Fruit fly (Drosophila melanogaster) whole organism, embryonic: ENCODE results near the gene Tengl3.
A peak's percentile ranks its signal among the peaks of the same experiment; 100 is the strongest.

Experiments used
- CG10462 ChIP-seq: fragments of 200-800 bp; sonication (Bioruptor generic); optimal IDR thresholded peaks from 2 replicates; lab custom pipeline; 2016; ENCODE audit warnings: missing biosample characterization, missing genetic modification characterization
- CG11093 ChIP-seq: fragments of 200-800 bp; sonication (Bioruptor generic); IDR thresholded peaks from 3 replicates; pipeline ENCODE4 v1.3.6; 2022; ENCODE audit warnings: missing biosample characterization, missing genetic modification characterization
- CG12769 ChIP-seq: fragments of 200-800 bp; sonication (Bioruptor generic); optimal IDR thresholded peaks from 2 replicates; lab custom pipeline; 2019; ENCODE audit warnings: missing biosample characterization, mild to moderate bottlenecking, missing genetic modification characterization, moderate library complexity
- CG12942 ChIP-seq: fragments of 200-800 bp; sonication (Bioruptor generic); optimal IDR thresholded peaks from 3 replicates; lab custom pipeline; 2016; ENCODE audit warnings: missing biosample characterization, missing genetic modification characterization
- CG1602 ChIP-seq: fragments of 200-800 bp; sonication (Bioruptor generic); optimal IDR thresholded peaks from 3 replicates; lab custom pipeline; 2016; ENCODE audit warnings: missing biosample characterization, missing genetic modification characterization
- CG16863 ChIP-seq: fragments of 200-800 bp; sonication (Bioruptor generic); optimal IDR thresholded peaks from 3 replicates; lab custom pipeline; 2016; ENCODE audit warnings: missing biosample characterization, missing genetic modification characterization
- CG17361 ChIP-seq: fragments of 200-800 bp; sonication (Bioruptor generic); IDR thresholded peaks from 3 replicates; pipeline ENCODE4 v1.3.6; 2022; ENCODE audit warnings: missing biosample characterization, missing genetic modification characterization
- CG2199 ChIP-seq: fragments of 200-800 bp; sonication (Bioruptor generic); IDR thresholded peaks from 3 replicates; pipeline ENCODE4 v1.3.6; 2022; ENCODE audit warnings: missing biosample characterization, missing genetic modification characterization
- CG2875 ChIP-seq: fragments of 200-800 bp; sonication (Bioruptor generic); optimal IDR thresholded peaks from 2 replicates; lab custom pipeline; 2017; ENCODE audit warnings: missing biosample characterization, mild to moderate bottlenecking, missing genetic modification characterization, missing genetic modification reagents
- CG3407 ChIP-seq: fragments of 200-800 bp; sonication (Bioruptor generic); optimal IDR thresholded peaks from 2 replicates; lab custom pipeline; 2018; ENCODE audit warnings: missing biosample characterization, mild to moderate bottlenecking, missing genetic modification characterization
- CG4282 ChIP-seq: fragments of 200-800 bp; sonication (Bioruptor generic); optimal IDR thresholded peaks from 2 replicates; lab custom pipeline; 2016; ENCODE audit warnings: missing biosample characterization, missing genetic modification characterization
- CG4617 ChIP-seq: fragments of 200-800 bp; sonication (Bioruptor generic); optimal IDR thresholded peaks from 3 replicates; lab custom pipeline; 2016; ENCODE audit warnings: missing biosample characterization, missing genetic modification characterization, borderline replicate concordance
- CG4730 ChIP-seq: fragments of 200-800 bp; sonication (Bioruptor generic); IDR thresholded peaks from 2 replicates; pipeline ENCODE4 v1.3.6; 2022; ENCODE audit warnings: missing biosample characterization, missing genetic modification characterization
- CG6683 ChIP-seq: fragments of 200-800 bp; sonication (Bioruptor generic); optimal IDR thresholded peaks from 2 replicates; lab custom pipeline; 2017; ENCODE audit warnings: missing biosample characterization, mild to moderate bottlenecking, missing genetic modification characterization, missing genetic modification reagents
- CG7928 ChIP-seq: fragments of 200-800 bp; sonication (Bioruptor generic); optimal IDR thresholded peaks from 2 replicates; lab custom pipeline; 2017; ENCODE audit warnings: missing biosample characterization, mild to moderate bottlenecking, missing genetic modification characterization
- CG8388 ChIP-seq: fragments of 200-800 bp; sonication (Bioruptor generic); optimal IDR thresholded peaks from 2 replicates; lab custom pipeline; 2019; ENCODE audit warnings: missing biosample characterization, mild to moderate bottlenecking, missing genetic modification characterization, moderate library complexity
- CHES-1-like ChIP-seq: fragments of 200-800 bp; sonication (Bioruptor generic); optimal IDR thresholded peaks from 2 replicates; lab custom pipeline; 2016; ENCODE audit warnings: missing biosample characterization, missing genetic modification characterization
- Fer2 ChIP-seq: fragments of 200-800 bp; sonication (Bioruptor generic); optimal IDR thresholded peaks from 2 replicates; lab custom pipeline; 2018; ENCODE audit warnings: missing biosample characterization, mild to moderate bottlenecking, missing genetic modification characterization, moderate library complexity
- Hand ChIP-seq: fragments of 200-800 bp; sonication (Bioruptor generic); optimal IDR thresholded peaks from 2 replicates; lab custom pipeline; 2017; ENCODE audit warnings: mild to moderate bottlenecking, missing biosample characterization, missing genetic modification reagents, missing genetic modification characterization
- Lhr ChIP-seq: fragments of 200-800 bp; sonication (Bioruptor generic); optimal IDR thresholded peaks from 3 replicates; lab custom pipeline; 2017; ENCODE audit warnings: mild to moderate bottlenecking, missing biosample characterization, missing genetic modification reagents, missing genetic modification characterization
- MBD-R2 ChIP-seq: fragments of 200-800 bp; sonication (Bioruptor generic); IDR thresholded peaks from 2 replicates; pipeline ENCODE4 v1.3.6; 2022; ENCODE audit warnings: missing biosample characterization, missing genetic modification characterization
- Max ChIP-seq: fragments of 200-800 bp; sonication (Bioruptor generic); optimal IDR thresholded peaks from 2 replicates; lab custom pipeline; 2016; ENCODE audit warnings: missing biosample characterization, mild to moderate bottlenecking, missing genetic modification characterization
- Optix ChIP-seq: fragments of 200-800 bp; sonication (Bioruptor generic); IDR thresholded peaks from 3 replicates; pipeline ENCODE4 v1.3.6; 2022; ENCODE audit warnings: missing biosample characterization, missing genetic modification characterization
- Ptx1 ChIP-seq: fragments of 200-800 bp; sonication (Bioruptor generic); IDR thresholded peaks from 2 replicates; pipeline ENCODE4 v1.3.6; 2022; ENCODE audit warnings: missing biosample characterization, missing genetic modification characterization
- Usf ChIP-seq: fragments of 200-800 bp; sonication (Bioruptor generic); optimal IDR thresholded peaks from 2 replicates; lab custom pipeline; 2017; ENCODE audit warnings: missing genotype, missing biosample characterization, missing genetic modification characterization
- YL-1 ChIP-seq: fragments of 200-800 bp; sonication (Bioruptor generic); optimal IDR thresholded peaks from 3 replicates; lab custom pipeline; 2017; ENCODE audit warnings: missing biosample characterization, mild to moderate bottlenecking, missing genetic modification characterization
- ac ChIP-seq: fragments of 200-800 bp; sonication (Bioruptor generic); optimal IDR thresholded peaks from 3 replicates; lab custom pipeline; 2017; ENCODE audit warnings: missing biosample characterization, mild to moderate bottlenecking, missing genetic modification characterization
- aop ChIP-seq: fragments of 200-800 bp; sonication (Bioruptor generic); IDR thresholded peaks from 2 replicates; pipeline ENCODE4 v1.3.6; 2022; ENCODE audit warnings: missing biosample characterization, missing genetic modification characterization
- cas ChIP-seq: fragments of 200-800 bp; sonication (Bioruptor generic); IDR thresholded peaks from 2 replicates; pipeline ENCODE4 v1.3.6; 2022; ENCODE audit warnings: missing biosample characterization, missing genetic modification characterization
- corto ChIP-seq: fragments of 200-800 bp; sonication (Bioruptor generic); optimal IDR thresholded peaks from 2 replicates; lab custom pipeline; 2016; ENCODE audit warnings: missing biosample characterization, mild to moderate bottlenecking, missing genetic modification characterization, moderate library complexity
- crc ChIP-seq: fragments of 200-800 bp; sonication (Bioruptor generic); optimal IDR thresholded peaks from 2 replicates; lab custom pipeline; 2016; ENCODE audit warnings: missing biosample characterization, missing genetic modification characterization
- croc ChIP-seq: fragments of 200-800 bp; sonication (Bioruptor generic); conservative IDR thresholded peaks from 3 replicates; pipeline ENCODE4 v1.3.6; 2022; ENCODE audit warnings: missing biosample characterization, missing genetic modification characterization
- crp ChIP-seq, 2 experiments: fragments of 200-800 bp; sonication (Bioruptor generic); optimal IDR thresholded peaks; 2 replicates in 1 of 2; 3 replicates in 1 of 2; lab custom pipeline; 2017; ENCODE audit warnings: missing biosample characterization in 2 of 2, missing genetic modification characterization in 2 of 2, mild to moderate bottlenecking in 1 of 2, moderate library complexity in 1 of 2
- da ChIP-seq: fragments of 200-800 bp; sonication (Bioruptor generic); optimal IDR thresholded peaks from 2 replicates; lab custom pipeline; 2016; ENCODE audit warnings: missing biosample characterization, missing genetic modification characterization
- danr ChIP-seq: fragments of 200-800 bp; sonication (Bioruptor generic); IDR thresholded peaks from 2 replicates; pipeline ENCODE4 v1.3.6; 2022; ENCODE audit warnings: missing biosample characterization, missing genetic modification characterization
- gcm ChIP-seq: fragments of 200-800 bp; sonication (Bioruptor generic); optimal IDR thresholded peaks from 2 replicates; lab custom pipeline; 2019; ENCODE audit warnings: missing biosample characterization, mild to moderate bottlenecking, missing genetic modification characterization, moderate library complexity
- hbn ChIP-seq: fragments of 200-800 bp; sonication (Bioruptor generic); IDR thresholded peaks from 2 replicates; pipeline ENCODE4 v1.3.6; 2022; ENCODE audit warnings: missing biosample characterization, missing genetic modification characterization; ENCODE audit not compliant: partially characterized antibody
- jigr1 ChIP-seq: fragments of 200-800 bp; sonication (Bioruptor generic); IDR thresholded peaks from 3 replicates; pipeline ENCODE4 v1.3.6; 2022; ENCODE audit warnings: missing biosample characterization, missing genetic modification characterization
- kay ChIP-seq: fragments of 200-800 bp; sonication (Bioruptor generic); optimal IDR thresholded peaks from 2 replicates; lab custom pipeline; 2016; ENCODE audit warnings: missing biosample characterization, missing genetic modification characterization
- lbe ChIP-seq: fragments of 200-800 bp; sonication (Bioruptor generic); optimal IDR thresholded peaks from 2 replicates; lab custom pipeline; 2016; ENCODE audit warnings: missing biosample characterization, mild to moderate bottlenecking, missing genetic modification characterization
- mirr ChIP-seq: fragments of 200-800 bp; sonication (Bioruptor generic); optimal IDR thresholded peaks from 3 replicates; lab custom pipeline; 2018; ENCODE audit warnings: missing biosample characterization, mild to moderate bottlenecking, missing genetic modification characterization
- nerfin-2 ChIP-seq: fragments of 200-800 bp; sonication (Bioruptor generic); IDR thresholded peaks from 2 replicates; pipeline ENCODE4 v1.3.6; 2022; ENCODE audit warnings: missing biosample characterization, missing genetic modification characterization; ENCODE audit not compliant: partially characterized antibody
- oc ChIP-seq: fragments of 200-800 bp; sonication (Bioruptor generic); optimal IDR thresholded peaks from 2 replicates; lab custom pipeline; 2018; ENCODE audit warnings: missing biosample characterization, mild to moderate bottlenecking, missing genetic modification characterization, moderate library complexity
- peb ChIP-seq: fragments of 200-800 bp; sonication (Bioruptor generic); IDR thresholded peaks from 2 replicates; pipeline ENCODE4 v1.3.6; 2022; ENCODE audit warnings: missing biosample characterization, missing genetic modification characterization
- prd ChIP-seq, 3 experiments: fragments of >200 bp in 2 of 3; fragments of 200-800 bp in 1 of 3; sonication (Bioruptor generic) in 1 of 3; optimal IDR thresholded peaks in 2 of 3; IDR thresholded peaks in 1 of 3; 2 replicates in 2 of 3; 3 replicates in 1 of 3; pipeline versions ENCODE4 v1.3.6 to Lab custom; 2017 to 2022; ENCODE audit warnings: missing biosample characterization in 1 of 3, missing genetic modification characterization in 1 of 3
- ro ChIP-seq: fragments of 200-800 bp; sonication (Bioruptor generic); IDR thresholded peaks from 2 replicates; pipeline ENCODE4 v1.3.6; 2022; ENCODE audit warnings: missing biosample characterization, missing genetic modification characterization
- row ChIP-seq: fragments of 200-800 bp; sonication (Bioruptor generic); IDR thresholded peaks from 3 replicates; pipeline ENCODE4 v1.3.6; 2022; ENCODE audit warnings: missing biosample characterization, missing genetic modification characterization
- run ChIP-seq: fragments of 200-800 bp; sonication (Bioruptor generic); optimal IDR thresholded peaks from 3 replicates; lab custom pipeline; 2018; ENCODE audit warnings: missing biosample characterization, mild to moderate bottlenecking, missing genetic modification characterization
- sim ChIP-seq: fragments of 200-800 bp; sonication (Bioruptor generic); IDR thresholded peaks from 2 replicates; pipeline ENCODE4 v1.3.6; 2022; ENCODE audit warnings: missing biosample characterization, missing genetic modification characterization
- stwl ChIP-seq: fragments of 200-800 bp; sonication (Bioruptor generic); optimal IDR thresholded peaks from 3 replicates; lab custom pipeline; 2018; ENCODE audit warnings: missing biosample characterization, mild to moderate bottlenecking, missing genetic modification characterization, moderate library complexity
- unc-4 ChIP-seq: fragments of 200-800 bp; sonication (Bioruptor generic); IDR thresholded peaks from 2 replicates; pipeline ENCODE4 v1.3.6; 2022; ENCODE audit warnings: missing biosample characterization, missing genetic modification characterization; ENCODE audit not compliant: partially characterized antibody

Gene Tengl3

dm6 chr2L:2192123-2192601 is 45.9 kb downstream of the Tengl3 start, which contains the start of gene CG10874 (continued):
- TF ChIP-seq CG11093 (GFP tag; lab: Robert Waterston, UW) = no peak
- no peak for TF ChIP-seq Optix (GFP tag; lab: Robert Waterston, UW)
- no peak for TF ChIP-seq crp (GFP tag; optimal IDR thresholded peaks at IDR 0.05; lab: Kevin White, UChicago)
- no peak for TF ChIP-seq nerfin-2 (GFP tag; lab: Robert Waterston, UW)
- no peak for TF ChIP-seq lbe
- no peak for TF ChIP-seq CG6683
- TF ChIP-seq da (GFP tag; lab: Kevin White, UChicago) = no peak
- TF ChIP-seq sim (GFP tag; lab: Robert Waterston, UW) = no peak
- no peak for TF ChIP-seq ac (GFP tag; lab: Kevin White, UChicago)
- no peak for TF ChIP-seq CG3407
- no peak for TF ChIP-seq hbn (GFP tag; lab: Robert Waterston, UW)
- TF ChIP-seq CG8388 = no peak
- no peak for TF ChIP-seq corto (GFP tag; lab: Kevin White, UChicago)
- no peak for TF ChIP-seq CG2875
- TF ChIP-seq stwl (tag; lab: Kevin White, UChicago) = peak; percentile 56
- TF ChIP-seq Max = no peak
- no peak for TF ChIP-seq peb (GFP tag; lab: Robert Waterston, UW)
- no peak for TF ChIP-seq mirr (GFP tag; lab: Kevin White, UChicago)
- TF ChIP-seq MBD-R2 = no peak
- TF ChIP-seq CG12769 (tag; lab: Kevin White, UChicago) = peak; percentile 10
- peak; percentile 82 for TF ChIP-seq CG4617 (GFP tag; lab: Kevin White, UChicago)
- TF ChIP-seq crc (GFP tag; lab: Kevin White, UChicago) = no peak
- TF ChIP-seq kay (GFP tag; lab: Kevin White, UChicago) = no peak
- TF ChIP-seq CHES-1-like (GFP tag; lab: Kevin White, UChicago) = no peak
- TF ChIP-seq CG4282 (GFP tag; lab: Kevin White, UChicago) = no peak
- TF ChIP-seq unc-4 (GFP tag; lab: Robert Waterston, UW) = no peak
- TF ChIP-seq CG2199 = no peak
- no peak for TF ChIP-seq croc (GFP tag; lab: Robert Waterston, UW)
- TF ChIP-seq CG7928 (GFP tag; lab: Kevin White, UChicago) = no peak
- TF ChIP-seq Ptx1 = no peak
- TF ChIP-seq prd (optimal IDR thresholded peaks at IDR 0.05; lab: Kevin White, UChicago) = no peak
- no peak for TF ChIP-seq prd (GFP tag; IDR thresholded peaks at IDR 0.05; lab: Robert Waterston, UW)
- no peak for TF ChIP-seq aop (GFP tag; lab: Robert Waterston, UW)
- no peak for TF ChIP-seq cas (GFP tag; lab: Robert Waterston, UW)
- no peak for TF ChIP-seq CG16863 (GFP tag; lab: Kevin White, UChicago)
- TF ChIP-seq CG10462 (GFP tag; lab: Kevin White, UChicago) = no peak
- TF ChIP-seq CG17361 (GFP tag; lab: Robert Waterston, UW) = no peak
- no peak for TF ChIP-seq Usf
- TF ChIP-seq CG12942 (GFP tag; lab: Kevin White, UChicago) = no peak
- TF ChIP-seq Fer2 = no peak
- no peak for TF ChIP-seq CG4730 (GFP tag; lab: Robert Waterston, UW)
- no peak for TF ChIP-seq gcm (GFP tag; lab: Kevin White, UChicago)
- no peak for TF ChIP-seq danr (GFP tag; lab: Robert Waterston, UW)
- no peak for TF ChIP-seq row (GFP tag; lab: Robert Waterston, UW)
- TF ChIP-seq jigr1 (GFP tag; lab: Robert Waterston, UW) = no peak
- no peak for TF ChIP-seq run (tag; lab: Kevin White, UChicago)
- TF ChIP-seq YL-1 = peak; percentile 88
- TF ChIP-seq CG1602 = no peak
- TF ChIP-seq Hand (GFP tag; lab: Kevin White, UChicago) = no peak
- TF ChIP-seq ro (GFP tag; lab: Robert Waterston, UW) = no peak
- TF ChIP-seq oc = no peak
- peak; percentile 77 for TF ChIP-seq Lhr (GFP tag; lab: Kevin White, UChicago)
